Fruit fly (Drosophila melanogaster) whole organism, prepupa: ENCODE results near the gene Ptp10D.

Experiments
- Blimp-1 ChIP-seq: fragments of 200-800 bp; sonication (Bioruptor generic); optimal IDR thresholded peaks from 3 replicates; lab custom pipeline; 2017; ENCODE audit warnings: missing biosample characterization, missing genetic modification characterization, mild to moderate bottlenecking, moderate library complexity, missing genetic modification reagents
- CG31627 ChIP-seq: fragments of 200-800 bp; sonication (Bioruptor generic); optimal IDR thresholded peaks from 3 replicates; lab custom pipeline; 2016; ENCODE audit warnings: missing biosample characterization, missing genetic modification characterization
- CG4318 ChIP-seq: fragments of 200-800 bp; sonication (Bioruptor generic); optimal IDR thresholded peaks from 3 replicates; lab custom pipeline; 2017; ENCODE audit warnings: missing biosample characterization, mild to moderate bottlenecking, missing genetic modification characterization
- CG6163 ChIP-seq: fragments of 200-800 bp; sonication (Bioruptor generic); IDR thresholded peaks from 3 replicates; pipeline ENCODE4 v1.3.6; 2022; ENCODE audit warnings: missing biosample characterization, missing genetic modification characterization
- CG8632 ChIP-seq: fragments of 200-800 bp; sonication (Bioruptor generic); optimal IDR thresholded peaks from 3 replicates; lab custom pipeline; 2016; ENCODE audit warnings: missing biosample characterization, missing genetic modification characterization
- CG9139 ChIP-seq: fragments of 200-800 bp; sonication (Bioruptor generic); optimal IDR thresholded peaks from 3 replicates; lab custom pipeline; 2017; ENCODE audit warnings: missing biosample characterization, mild to moderate bottlenecking, missing genetic modification characterization
- pdm3 ChIP-seq: fragments of 200-800 bp; sonication (Bioruptor generic); optimal IDR thresholded peaks from 3 replicates; lab custom pipeline; 2016; ENCODE audit warnings: missing biosample characterization, missing genetic modification characterization

- peak; percentile 16 for TF ChIP-seq CG4318 (GFP tag; lab: Kevin White, UChicago)
- peak; percentile 62 for TF ChIP-seq CG31627 (GFP tag; lab: Kevin White, UChicago)
- no peak; the same call in none of the 3 replicates for TF ChIP-seq CG6163 (GFP tag; lab: Robert Waterston, UW)
- no peak for TF ChIP-seq CG9139 (GFP tag; lab: Kevin White, UChicago)
- no peak for TF ChIP-seq Blimp-1 (GFP tag; lab: Kevin White, UChicago)
- no peak for TF ChIP-seq CG8632
- peak; percentile 52 for TF ChIP-seq pdm3
Observed at dm6 chrX:11715263-11715659, 93.4 kb downstream of the Ptp10D start, which contains the start of gene Amun.
